Fruit fly (Drosophila melanogaster) whole organism, embryonic: ENCODE data around the gene Gnmt.

Source experiments
- CG10565 ChIP-seq: fragments of 200-800 bp; sonication (Bioruptor generic); optimal IDR thresholded peaks from 3 replicates; lab custom pipeline; 2016; ENCODE audit warnings: missing biosample characterization, mild to moderate bottlenecking, missing genetic modification characterization
- CG11093 ChIP-seq: fragments of 200-800 bp; sonication (Bioruptor generic); IDR thresholded peaks from 3 replicates; pipeline ENCODE4 v1.3.6; 2022; ENCODE audit warnings: missing biosample characterization, missing genetic modification characterization
- CG12071 ChIP-seq: fragments of 200-800 bp; sonication (Bioruptor generic); optimal IDR thresholded peaks from 3 replicates; lab custom pipeline; 2018; ENCODE audit warnings: missing biosample characterization, mild to moderate bottlenecking, missing genetic modification characterization
- CG17568 ChIP-seq: fragments of 200-800 bp; sonication (Bioruptor generic); optimal IDR thresholded peaks from 2 replicates; lab custom pipeline; 2018; ENCODE audit warnings: missing biosample characterization, mild to moderate bottlenecking, missing genetic modification characterization, moderate library complexity
- CG34422 ChIP-seq: fragments of 200-800 bp; sonication (Bioruptor generic); IDR thresholded peaks from 3 replicates; pipeline ENCODE4 v1.3.6; 2022; ENCODE audit warnings: missing biosample characterization, missing genetic modification characterization
- HLH54F ChIP-seq: fragments of 200-800 bp; sonication (Bioruptor generic); optimal IDR thresholded peaks from 3 replicates; lab custom pipeline; 2016; ENCODE audit warnings: missing biosample characterization, missing genetic modification characterization
- Max ChIP-seq: fragments of 200-800 bp; sonication (Bioruptor generic); optimal IDR thresholded peaks from 2 replicates; lab custom pipeline; 2016; ENCODE audit warnings: missing biosample characterization, mild to moderate bottlenecking, missing genetic modification characterization
- Oaz ChIP-seq: fragments of 200-800 bp; sonication (Bioruptor generic); IDR thresholded peaks from 2 replicates; pipeline ENCODE4 v1.3.6; 2022; ENCODE audit warnings: missing biosample characterization, missing genetic modification characterization
- bigmax ChIP-seq: fragments of 200-800 bp; sonication (Bioruptor generic); optimal IDR thresholded peaks from 2 replicates; lab custom pipeline; 2018; ENCODE audit warnings: missing biosample characterization, mild to moderate bottlenecking, missing genetic modification characterization
- pb ChIP-seq: fragments of 200-800 bp; sonication (Bioruptor generic); optimal IDR thresholded peaks from 3 replicates; lab custom pipeline; 2016; ENCODE audit warnings: missing biosample characterization, missing genetic modification characterization
- sqz ChIP-seq: fragments of 200-800 bp; sonication (Bioruptor generic); optimal IDR thresholded peaks from 3 replicates; lab custom pipeline; 2018; ENCODE audit warnings: missing biosample characterization, mild to moderate bottlenecking, missing genetic modification characterization
- tll ChIP-seq, 2 experiments: fragments of 200-800 bp in 1 of 2; fragments of >200 bp in 1 of 2; sonication (Bioruptor generic) in 1 of 2; optimal IDR thresholded peaks; 2 replicates each; lab custom pipeline; 2017 to 2019; ENCODE audit warnings: missing biosample characterization in 2 of 2, missing genetic modification characterization in 2 of 2, mild to moderate bottlenecking in 1 of 2, moderate library complexity in 1 of 2
- twi ChIP-seq: fragments of 200-800 bp; optimal IDR thresholded peaks from 2 replicates; lab custom pipeline; 2019; ENCODE audit warnings: missing biosample characterization, mild to moderate bottlenecking, missing genetic modification characterization, moderate library complexity
- usp ChIP-seq: fragments of >200 bp; optimal IDR thresholded peaks from 2 replicates; lab custom pipeline; 2017; ENCODE audit warnings: missing biosample characterization, missing genetic modification characterization

DNA sequence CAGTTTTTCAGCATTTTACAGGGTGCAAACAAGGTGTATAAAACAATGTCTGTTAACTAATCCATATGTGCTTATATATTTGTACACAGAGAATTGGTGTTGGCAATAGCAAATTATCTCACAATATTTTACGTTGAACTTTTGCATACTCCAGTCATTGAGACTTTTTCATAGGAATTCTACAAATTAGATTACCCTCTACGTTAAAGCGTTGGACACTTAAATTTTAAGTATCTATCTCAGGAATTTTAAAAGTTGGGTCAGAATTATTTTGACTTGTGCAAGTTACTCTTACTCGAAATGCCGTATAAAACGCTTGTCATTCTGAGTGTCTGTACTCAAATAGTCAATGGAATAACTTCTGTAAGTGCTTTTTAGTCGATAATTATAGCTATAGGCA, 41.3 kb upstream of the Gnmt start, which contains the start of gene CG18530:
- TF ChIP-seq HLH54F (GFP tag; lab: Kevin White, UChicago), result no peak
- TF ChIP-seq CG12071 (GFP tag; lab: Kevin White, UChicago), result no peak
- TF ChIP-seq Oaz (GFP tag; lab: Robert Waterston, UW), result no peak
- no peak for TF ChIP-seq Max
- no peak for TF ChIP-seq pb (GFP tag; lab: Kevin White, UChicago)
- TF ChIP-seq CG34422 (GFP tag; lab: Robert Waterston, UW), result no peak
- no peak for TF ChIP-seq bigmax
- TF ChIP-seq CG10565 (GFP tag; lab: Kevin White, UChicago), result no peak
- no peak for TF ChIP-seq CG17568 (GFP tag; lab: Kevin White, UChicago)
- TF ChIP-seq tll (GFP tag; optimal IDR thresholded peaks at IDR 0.05; lab: Kevin White, UChicago), result no peak
- TF ChIP-seq twi (tag; lab: Kevin White, UChicago), result no peak
- TF ChIP-seq CG11093, result no peak
- no peak for TF ChIP-seq sqz (GFP tag; lab: Kevin White, UChicago)
- TF ChIP-seq usp, result no peak
